Worm (Caenorhabditis elegans) whole organism, L4/young adult: ENCODE results near the gene mig-2.

Experiments used
- W03F9.2 ChIP-seq: fragments of 150-350 bp; optimal IDR thresholded peaks from 2 replicates; lab custom pipeline; 2014; ENCODE audit warnings: missing biosample characterization, missing genetic modification characterization
- dao-5 ChIP-seq: sonication (generic microtip); optimal IDR thresholded peaks from 2 replicates; lab custom pipeline; 2016; ENCODE audit warnings: missing genotype, missing genetic modification characterization, moderate library complexity, missing compliant biosample characterization

DNA sequence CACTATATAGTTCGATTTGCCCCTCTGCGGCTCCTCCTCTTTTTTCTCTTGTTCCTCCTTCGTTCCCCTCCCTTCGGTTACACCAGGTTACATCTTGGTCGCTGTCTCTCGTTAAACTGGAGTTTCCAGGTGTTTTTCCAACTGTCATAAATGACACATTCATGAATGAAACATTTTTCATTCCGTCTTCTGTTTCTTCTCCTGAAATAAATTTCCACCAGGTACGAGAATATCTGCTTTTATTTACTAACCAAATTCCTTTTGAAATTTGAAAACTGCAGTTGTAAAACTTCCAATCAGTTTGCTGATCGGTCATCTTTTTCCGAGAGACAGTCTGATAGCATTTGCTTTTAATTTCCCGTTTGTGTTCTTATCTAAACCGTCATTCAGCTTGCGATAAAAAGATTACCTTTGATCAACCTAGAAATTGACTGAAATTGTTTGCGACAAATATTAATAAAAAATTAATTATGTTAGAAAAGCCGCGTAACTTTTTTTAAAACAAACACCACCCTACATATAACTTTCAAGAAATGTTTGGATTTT, 7.9 kb downstream of the mig-2 start, which contains the start of gene C35C5.10:
- TF ChIP-seq dao-5 (tag; lab: Kevin White, UChicago) (no peak), W03F9.2 (tag; lab: Kevin White, UChicago) (no peak)
